Worm (Caenorhabditis elegans) whole organism, L4 larva: Measurements from ENCODE around the gene C51E3.6.

Experiments
- F10B5.3 ChIP-seq: sonication (generic microtip); optimal IDR thresholded peaks from 2 replicates; lab custom pipeline; 2016; ENCODE audit warnings: mild to moderate bottlenecking, missing genetic modification characterization, missing compliant biosample characterization
- F37D6.2 ChIP-seq: sonication (generic microtip); optimal IDR thresholded peaks from 2 replicates; lab custom pipeline; 2016; ENCODE audit warnings: mild to moderate bottlenecking, missing genetic modification characterization, missing compliant biosample characterization
- F44E2.7 ChIP-seq: fragments of 200-800 bp; sonication (Bioruptor generic); IDR thresholded peaks from 2 replicates; pipeline ENCODE4 v2.1.2; 2022; ENCODE audit warnings: missing genetic modification characterization, missing compliant biosample characterization
- F49E8.2 ChIP-seq: sonication (generic microtip); optimal IDR thresholded peaks from 2 replicates; lab custom pipeline; 2016; ENCODE audit warnings: missing compliant biosample characterization, mild to moderate bottlenecking, missing genetic modification characterization, borderline replicate concordance
- R02D3.7 ChIP-seq: fragments of 150-350 bp; sonication (generic microtip); optimal IDR thresholded peaks from 3 replicates; lab custom pipeline; 2014; ENCODE audit warnings: missing biosample characterization, missing genetic modification characterization
- Y105C5A.15 ChIP-seq: fragments of 200-800 bp; sonication (Bioruptor generic); IDR thresholded peaks from 2 replicates; pipeline ENCODE4 v1.3.6; 2022; ENCODE audit warnings: missing genetic modification characterization, missing compliant biosample characterization
- Y75B8A.6 ChIP-seq: fragments of 200-800 bp; sonication (Bioruptor generic); IDR thresholded peaks from 2 replicates; pipeline ENCODE4 v1.3.6; 2022; ENCODE audit warnings: missing genetic modification reagents, missing genetic modification characterization, missing compliant biosample characterization
- aly-2 ChIP-seq: sonication (generic microtip); optimal IDR thresholded peaks from 2 replicates; lab custom pipeline; 2018; ENCODE audit warnings: missing biosample characterization, missing genetic modification characterization
- ama-1 ChIP-seq: fragments of 150-350 bp; optimal IDR thresholded peaks from 2 replicates; lab custom pipeline; 2014; ENCODE audit warnings: inconsistent platforms, mixed read lengths
- attf-4 ChIP-seq: sonication (generic microtip); optimal IDR thresholded peaks from 3 replicates; lab custom pipeline; 2017; ENCODE audit warnings: missing biosample characterization, missing genetic modification characterization
- ceh-44 ChIP-seq: fragments of 200-800 bp; sonication (Bioruptor generic); IDR thresholded peaks from 2 replicates; pipeline ENCODE4 v1.3.6; 2022; ENCODE audit warnings: missing genetic modification reagents, missing genetic modification characterization, missing compliant biosample characterization
- ctbp-1 ChIP-seq: fragments of 200-800 bp; sonication (Bioruptor generic); IDR thresholded peaks from 2 replicates; pipeline ENCODE4 v1.3.6; 2022; ENCODE audit warnings: missing genetic modification reagents, missing genetic modification characterization, missing compliant biosample characterization
- daf-12 ChIP-seq: fragments of 150-350 bp; optimal IDR thresholded peaks from 2 replicates; lab custom pipeline; 2014; ENCODE audit warnings: missing biosample characterization, missing genetic modification reagents, missing genetic modification characterization
- dmd-6 ChIP-seq: fragments of 200-800 bp; sonication (Bioruptor generic); IDR thresholded peaks from 2 replicates; pipeline ENCODE4 v1.3.6; 2022; ENCODE audit warnings: missing genetic modification reagents, missing genetic modification characterization, missing compliant biosample characterization
- duxl-1 ChIP-seq: sonication (generic microtip); optimal IDR thresholded peaks from 2 replicates; lab custom pipeline; 2016; ENCODE audit warnings: mild to moderate bottlenecking, missing genetic modification characterization, moderate library complexity, missing compliant biosample characterization; ENCODE audit not compliant: poor library complexity
- dve-1 ChIP-seq: sonication (generic microtip); optimal IDR thresholded peaks from 2 replicates; lab custom pipeline; 2017; ENCODE audit warnings: antibody characterized with exemption, mild to moderate bottlenecking, missing genetic modification characterization, missing compliant biosample characterization; ENCODE audit not compliant: insufficient read depth
- egl-27 ChIP-seq: sonication (generic microtip); optimal IDR thresholded peaks from 3 replicates; lab custom pipeline; 2017; ENCODE audit warnings: missing biosample characterization, missing genetic modification reagents, missing genetic modification characterization
- fkh-10 ChIP-seq: fragments of 150-350 bp; optimal IDR thresholded peaks from 2 replicates; lab custom pipeline; 2014; ENCODE audit warnings: missing biosample characterization, missing genetic modification reagents, missing genetic modification characterization
- hlh-11 ChIP-seq: fragments of 200-800 bp; sonication (Bioruptor generic); optimal IDR thresholded peaks from 2 replicates; lab custom pipeline; 2018; ENCODE audit warnings: mild to moderate bottlenecking, missing genetic modification characterization, missing compliant biosample characterization
- hlh-30 ChIP-seq: sonication (generic microtip); optimal IDR thresholded peaks from 2 replicates; lab custom pipeline; 2017; ENCODE audit warnings: antibody characterized with exemption, mild to moderate bottlenecking, missing genetic modification characterization, missing compliant biosample characterization; ENCODE audit not compliant: insufficient read depth
- hmg-1.1 ChIP-seq: fragments of 200-800 bp; sonication (Bioruptor generic); IDR thresholded peaks from 2 replicates; pipeline ENCODE4 v1.3.6; 2022; ENCODE audit warnings: missing genetic modification reagents, missing genetic modification characterization, missing compliant biosample characterization
- lin-13 ChIP-seq: fragments of 150-350 bp; optimal IDR thresholded peaks from 2 replicates; lab custom pipeline; 2014; ENCODE audit warnings: missing biosample characterization, missing genetic modification reagents, missing genetic modification characterization
- lin-15B ChIP-seq: fragments of 150-350 bp; sonication (generic microtip); optimal IDR thresholded peaks from 3 replicates; lab custom pipeline; 2014; ENCODE audit warnings: missing biosample characterization, missing genetic modification characterization
- lin-29 ChIP-seq: fragments of 200-800 bp; sonication (Bioruptor generic); IDR thresholded peaks from 2 replicates; pipeline ENCODE4 v1.3.6; 2022; ENCODE audit warnings: missing genetic modification reagents, missing genetic modification characterization, missing compliant biosample characterization
- lin-39 ChIP-seq: fragments of 150-350 bp; optimal IDR thresholded peaks from 2 replicates; lab custom pipeline; 2014; ENCODE audit warnings: missing biosample characterization, missing genetic modification reagents, missing genetic modification characterization
- lir-3 ChIP-seq: sonication (generic microtip); optimal IDR thresholded peaks from 2 replicates; lab custom pipeline; 2016; ENCODE audit warnings: mild to moderate bottlenecking, missing genetic modification characterization, missing compliant biosample characterization
- lsy-2 ChIP-seq, 2 experiments: fragments of 150-350 bp in 1 of 2; sonication (generic microtip) in 1 of 2; optimal IDR thresholded peaks; 2 replicates each; lab custom pipeline; 2014 to 2017; ENCODE audit warnings: missing biosample characterization in 2 of 2, missing genetic modification characterization in 2 of 2
- madf-9 ChIP-seq: fragments of 200-800 bp; sonication (Bioruptor generic); conservative IDR thresholded peaks from 2 replicates; pipeline ENCODE4 v1.3.6; 2022; ENCODE audit warnings: missing genetic modification reagents, missing genetic modification characterization, missing compliant biosample characterization
- mdl-1 ChIP-seq, 2 experiments: fragments of 150-350 bp in 1 of 2; sonication (generic microtip) in 1 of 2; optimal IDR thresholded peaks; 2 replicates each; lab custom pipeline; 2014 to 2017; ENCODE audit warnings: missing biosample characterization in 2 of 2, missing genetic modification characterization in 2 of 2
- mes-2 ChIP-seq: sonication (generic microtip); optimal IDR thresholded peaks from 2 replicates; lab custom pipeline; 2016; ENCODE audit warnings: missing genotype, mild to moderate bottlenecking, missing genetic modification characterization, missing compliant biosample characterization; ENCODE audit not compliant: poor library complexity, severe bottlenecking
- mxl-2 ChIP-seq: fragments of 200-800 bp; sonication (Bioruptor generic); conservative IDR thresholded peaks from 2 replicates; pipeline ENCODE4 v1.3.6; 2022; ENCODE audit warnings: missing genetic modification reagents, missing genetic modification characterization, missing compliant biosample characterization
- mxl-3 ChIP-seq: fragments of 200-800 bp; sonication (Bioruptor generic); optimal IDR thresholded peaks from 2 replicates; lab custom pipeline; 2018; ENCODE audit warnings: mild to moderate bottlenecking, missing genetic modification characterization, missing compliant biosample characterization
- nhr-102 ChIP-seq: sonication (generic microtip); optimal IDR thresholded peaks from 2 replicates; lab custom pipeline; 2016; ENCODE audit warnings: mild to moderate bottlenecking, missing genetic modification characterization, moderate library complexity, missing compliant biosample characterization
- nhr-111 ChIP-seq: fragments of 200-800 bp; sonication (Bioruptor generic); optimal IDR thresholded peaks from 2 replicates; lab custom pipeline; 2018; ENCODE audit warnings: mild to moderate bottlenecking, missing genetic modification characterization, missing compliant biosample characterization
- nhr-237 ChIP-seq: sonication (generic microtip); optimal IDR thresholded peaks from 2 replicates; lab custom pipeline; 2017; ENCODE audit warnings: missing biosample characterization, missing genetic modification characterization
- nhr-41 ChIP-seq: fragments of 200-800 bp; sonication (Bioruptor generic); IDR thresholded peaks from 2 replicates; pipeline ENCODE4 v1.3.6; 2022; ENCODE audit warnings: missing genetic modification reagents, missing genetic modification characterization, missing compliant biosample characterization
- nhr-42 ChIP-seq: fragments of 200-800 bp; sonication (Bioruptor generic); IDR thresholded peaks from 2 replicates; pipeline ENCODE4 v1.3.6; 2022; ENCODE audit warnings: missing genetic modification characterization, missing compliant biosample characterization
- nhr-76 ChIP-seq: fragments of 150-350 bp; optimal IDR thresholded peaks from 2 replicates; lab custom pipeline; 2014; ENCODE audit warnings: missing biosample characterization, missing genetic modification characterization
- pha-4 ChIP-seq, 2 experiments: fragments of 150-350 bp in 1 of 2; fragments of 200-800 bp in 1 of 2; sonication (Bioruptor generic) in 1 of 2; IDR thresholded peaks in 1 of 2; optimal IDR thresholded peaks in 1 of 2; 2 replicates each; pipeline versions ENCODE4 v1.3.6 to Lab custom; 2014 to 2022; ENCODE audit warnings: missing genetic modification characterization in 2 of 2, missing genetic modification reagents in 2 of 2, missing biosample characterization in 1 of 2, missing compliant biosample characterization in 1 of 2
- pqm-1 ChIP-seq: sonication (generic microtip); optimal IDR thresholded peaks from 2 replicates; lab custom pipeline; 2017; ENCODE audit warnings: missing biosample characterization, missing genetic modification characterization
- saeg-2 ChIP-seq: fragments of 200-800 bp; sonication (Bioruptor generic); IDR thresholded peaks from 2 replicates; pipeline ENCODE4 v1.3.6; 2022; ENCODE audit warnings: missing genetic modification reagents, missing genetic modification characterization, missing compliant biosample characterization
- set-16 ChIP-seq: fragments of 200-800 bp; sonication (Bioruptor generic); IDR thresholded peaks from 2 replicates; pipeline ENCODE4 v1.3.6; 2022; ENCODE audit warnings: missing genetic modification reagents, missing genetic modification characterization, missing compliant biosample characterization
- skn-1 ChIP-seq: fragments of 150-350 bp; optimal IDR thresholded peaks from 2 replicates; lab custom pipeline; 2014; ENCODE audit warnings: missing biosample characterization, missing genetic modification characterization
- unc-130 ChIP-seq: sonication (generic microtip); optimal IDR thresholded peaks from 2 replicates; lab custom pipeline; 2016; ENCODE audit warnings: missing genetic modification reagents, missing genetic modification characterization, missing compliant biosample characterization
- zfp-2 ChIP-seq: sonication (generic microtip); optimal IDR thresholded peaks from 2 replicates; lab custom pipeline; 2016; ENCODE audit warnings: mild to moderate bottlenecking, missing genetic modification characterization, missing compliant biosample characterization
- zip-11 ChIP-seq: fragments of 200-800 bp; sonication (Bioruptor generic); IDR thresholded peaks from 2 replicates; pipeline ENCODE4 v1.3.6; 2022; ENCODE audit warnings: missing genetic modification characterization, missing compliant biosample characterization
- ztf-7 ChIP-seq: fragments of 150-350 bp; optimal IDR thresholded peaks from 2 replicates; lab custom pipeline; 2014; ENCODE audit warnings: missing biosample characterization, missing genetic modification characterization

Gene C51E3.6

ce11 chrV:10204863-10205338 is 38.6 kb upstream of the C51E3.6 start, which contains the start of the genes ZK856.19 and ZK856.11 (continued):
- peak; percentile 64 for TF ChIP-seq nhr-102 (tag; lab: Kevin White, UChicago)
- TF ChIP-seq mxl-3 (GFP tag; lab: Kevin White, UChicago): no peak
- peak; percentile 35 for TF ChIP-seq hlh-11 (tag; lab: Kevin White, UChicago)
- TF ChIP-seq hmg-1.1 (GFP tag; lab: Robert Waterston, UW): 0 out of 2 replicates have a peak, but pooled peaks have one; percentile 23
- no peak for TF ChIP-seq lir-3
- TF ChIP-seq ceh-44 (GFP tag; lab: Robert Waterston, UW): no peak
- TF ChIP-seq skn-1 (tag; lab: Kevin White, UChicago): no peak
- no peak for TF ChIP-seq ctbp-1 (GFP tag; lab: Robert Waterston, UW)
- no peak for TF ChIP-seq lin-39 (tag; lab: Kevin White, UChicago)
- TF ChIP-seq mes-2 (tag; lab: Kevin White, UChicago): peak; percentile 72
- TF ChIP-seq Y105C5A.15: no peak
- TF ChIP-seq mxl-2 (GFP tag; lab: Robert Waterston, UW): no peak
- TF ChIP-seq mdl-1 (tag; optimal IDR thresholded peaks at IDR 0.05; lab: Kevin White, UChicago): no peak
- no peak for TF ChIP-seq lin-15B (tag; lab: Kevin White, UChicago)
- peak; percentile 24 for TF ChIP-seq hlh-30 (tag; lab: Kevin White, UChicago)
- TF ChIP-seq dve-1 (tag; lab: Kevin White, UChicago): peak; percentile 44
- TF ChIP-seq, all 104 proteins: peak for 23

- TF ChIP-seq F49E8.2 (tag; lab: Kevin White, UChicago): no peak
- no peak for TF ChIP-seq nhr-111 (GFP tag; lab: Kevin White, UChicago)
- no peak for TF ChIP-seq nhr-41 (GFP tag; lab: Robert Waterston, UW)
- TF ChIP-seq ama-1 (lab: Kevin White, UChicago): no peak
- TF ChIP-seq daf-12 (tag; lab: Kevin White, UChicago): no peak
- TF ChIP-seq nhr-237 (tag; lab: Kevin White, UChicago): no peak
- no peak for TF ChIP-seq Y75B8A.6 (GFP tag; lab: Robert Waterston, UW)
- no peak for TF ChIP-seq lin-29 (GFP tag; lab: Robert Waterston, UW)
- peak; percentile 33; the same call in 1 of the 2 replicates for TF ChIP-seq dmd-6 (GFP tag; lab: Robert Waterston, UW)
- no peak for TF ChIP-seq set-16 (GFP tag; lab: Robert Waterston, UW)
- no peak for TF ChIP-seq nhr-76
- TF ChIP-seq saeg-2 (GFP tag; lab: Robert Waterston, UW): no peak
- no peak for TF ChIP-seq zfp-2 (tag; lab: Kevin White, UChicago)
- no peak for TF ChIP-seq R02D3.7 (tag; lab: Kevin White, UChicago)
- TF ChIP-seq attf-4 (tag; lab: Kevin White, UChicago): no peak
- no peak for TF ChIP-seq fkh-10
- TF ChIP-seq egl-27 (tag; lab: Kevin White, UChicago): no peak
- no peak for TF ChIP-seq lin-13 (GFP tag; lab: Kevin White, UChicago)
- TF ChIP-seq F10B5.3 (tag; lab: Kevin White, UChicago): no peak
- no peak for TF ChIP-seq zip-11
- TF ChIP-seq F37D6.2 (tag; lab: Kevin White, UChicago): no peak
- TF ChIP-seq madf-9 (GFP tag; lab: Robert Waterston, UW): no peak
- no peak for TF ChIP-seq nhr-102 (tag; lab: Kevin White, UChicago)
- peak; percentile 26 for TF ChIP-seq duxl-1
- TF ChIP-seq ceh-44 (GFP tag; lab: Robert Waterston, UW): no peak
- peak; percentile 84 for TF ChIP-seq pqm-1
- TF ChIP-seq lsy-2 (tag; optimal IDR thresholded peaks at IDR 0.05; lab: Kevin White, UChicago): peak in 1 of 2 experiments; percentile 23
- peak; percentile 60 for TF ChIP-seq dve-1 (tag; lab: Kevin White, UChicago)
- TF ChIP-seq nhr-42 (GFP tag; lab: Robert Waterston, UW): no peak
- TF ChIP-seq lir-3: no peak
- no peak for TF ChIP-seq unc-130 (GFP tag; lab: Kevin White, UChicago)
- no peak for TF ChIP-seq F44E2.7 (GFP tag; lab: Robert Waterston, UW)
- no peak for TF ChIP-seq aly-2 (tag; lab: Kevin White, UChicago)
- TF ChIP-seq ztf-7 (tag; lab: Kevin White, UChicago): no peak
- TF ChIP-seq ctbp-1 (GFP tag; lab: Robert Waterston, UW): no peak
- TF ChIP-seq pha-4 (GFP tag; IDR thresholded peaks at IDR 0.05; lab: Robert Waterston, UW): no peak
- TF ChIP-seq pha-4 (tag; optimal IDR thresholded peaks at IDR 0.05; lab: Kevin White, UChicago): no peak
- no peak for TF ChIP-seq hmg-1.1 (GFP tag; lab: Robert Waterston, UW)
Measured at ce11 chrV:10203435-10204009, 37.3 kb upstream of the C51E3.6 start, which contains the start of gene chpf-1. TSS of gene chpf-1 (minus strand) at chrV:10203485.
